Fruit fly (Drosophila melanogaster): Measurements from ENCODE around the gene Sgs3.

Sgs3 gene

DNA sequence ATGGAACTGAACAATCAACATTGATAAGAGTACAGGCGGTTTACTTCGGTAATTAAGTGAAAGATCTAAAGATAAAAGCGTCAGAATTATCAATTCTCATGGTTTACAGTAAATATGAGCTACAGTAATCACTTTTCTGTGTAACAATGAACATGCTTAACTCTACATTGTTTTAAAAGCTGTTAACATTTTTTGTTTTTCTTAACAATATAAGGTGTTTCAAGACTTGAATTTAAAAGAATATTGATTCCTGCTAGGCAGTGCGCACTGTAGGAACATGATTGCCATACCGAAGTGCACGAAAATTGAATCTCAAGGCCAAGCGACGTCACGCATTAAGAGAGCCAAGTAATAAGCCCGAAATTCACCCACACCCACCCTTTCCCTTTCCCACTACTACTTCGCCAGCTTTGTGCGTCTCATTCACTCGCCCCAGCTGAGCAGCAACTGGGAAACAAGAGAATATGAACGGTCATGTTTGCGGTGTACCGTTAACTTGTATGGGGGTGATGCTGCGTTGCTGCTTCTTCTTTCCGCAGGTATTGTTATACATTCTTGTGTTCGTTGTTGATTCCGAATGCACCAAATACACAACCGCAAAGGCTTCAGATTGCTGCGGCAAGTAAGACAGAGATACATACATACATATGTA is 20.7 kb upstream of the Sgs3 start (continued):
- TF ChIP-seq seq (GFP tag; IDR thresholded peaks at IDR 0.05) = 0 out of 2 replicates have a peak, but pooled peaks have one; percentile 16
- peak; percentile 15 for TF ChIP-seq chn (GFP tag; optimal IDR thresholded peaks at IDR 0.05)
- TF ChIP-seq amos (GFP tag; IDR thresholded peaks at IDR 0.05; ENCODE audit: partially characterized antibody) = no peak
- TF ChIP-seq stwl (tag; optimal IDR thresholded peaks at IDR 0.05) = no peak
- TF ChIP-seq lab (GFP tag; optimal IDR thresholded peaks at IDR 0.05) = peak; percentile 82
- TF ChIP-seq repo (GFP tag; optimal IDR thresholded peaks at IDR 0.05) = peak; percentile 17
- TF ChIP-seq Gsc (GFP tag; IDR thresholded peaks at IDR 0.05) = no peak
- TF ChIP-seq CG18476 (GFP tag; optimal IDR thresholded peaks at IDR 0.05) = no peak
- peak in 1 of 2 experiments; percentile 13 for TF ChIP-seq Hr78 (GFP tag; optimal IDR thresholded peaks at IDR 0.05)
- no peak for TF ChIP-seq Lhr (GFP tag; optimal IDR thresholded peaks at IDR 0.05)
- peak; percentile 42; the same call in 1 of the 3 replicates for TF ChIP-seq CG7357 (GFP tag; IDR thresholded peaks at IDR 0.05)
- no peak for TF ChIP-seq CG8765 (GFP tag; IDR thresholded peaks at IDR 0.05)
- TF ChIP-seq Mes4 (GFP tag; optimal IDR thresholded peaks at IDR 0.05) = no peak
- TF ChIP-seq CG9797 (GFP tag; optimal IDR thresholded peaks at IDR 0.05) = no peak
- TF ChIP-seq croc (GFP tag; conservative IDR thresholded peaks at IDR 0.05) = peak; percentile 43; the same call in 2 of the 3 replicates
- peak; percentile 25; the same call in 1 of the 2 replicates for TF ChIP-seq crol (GFP tag; IDR thresholded peaks at IDR 0.05)
- TF ChIP-seq CG6854 (GFP tag; optimal IDR thresholded peaks at IDR 0.05) = no peak
- TF ChIP-seq Fer2 (tag; optimal IDR thresholded peaks at IDR 0.05) = no peak
- TF ChIP-seq CG10959 (GFP tag; IDR thresholded peaks at IDR 0.05) = peak; percentile 37; the same call in 1 of the 2 replicates
- TF ChIP-seq CG11456 (GFP tag; IDR thresholded peaks at IDR 0.05) = no peak; the same call in 2 of the 3 replicates
- peak; percentile 85 for TF ChIP-seq CG2120 (GFP tag; optimal IDR thresholded peaks at IDR 0.05)
- peak; percentile 23 for TF ChIP-seq ERR (GFP tag; optimal IDR thresholded peaks at IDR 0.05)
- peak; percentile 72 for TF ChIP-seq CG18599 (GFP tag; optimal IDR thresholded peaks at IDR 0.05)
- TF ChIP-seq grau (tag; optimal IDR thresholded peaks at IDR 0.05) = peak; percentile 96
- no peak for TF ChIP-seq CG2129 (GFP tag; IDR thresholded peaks at IDR 0.05; ENCODE audit: partially characterized antibody)
- peak; percentile 42 for TF ChIP-seq Dek (tag; optimal IDR thresholded peaks at IDR 0.05)
- no peak for TF ChIP-seq CG42726 (GFP tag; IDR thresholded peaks at IDR 0.05; ENCODE audit: partially characterized antibody)
- TF ChIP-seq HLHmδ (GFP tag; optimal IDR thresholded peaks at IDR 0.05) = no peak
- TF ChIP-seq CrebB (tag; optimal IDR thresholded peaks at IDR 0.05) = peak; percentile 27
- TF ChIP-seq pita (GFP tag; optimal IDR thresholded peaks at IDR 0.05) = no peak
- no peak for TF ChIP-seq CG16813 (GFP tag; IDR thresholded peaks at IDR 0.05; ENCODE audit: partially characterized antibody)
- TF ChIP-seq CG13894 (tag; optimal IDR thresholded peaks at IDR 0.05) = no peak
- TF ChIP-seq NC2α (GFP tag; optimal IDR thresholded peaks at IDR 0.05) = no peak
- peak; percentile 60 for TF ChIP-seq vvl (GFP tag; IDR thresholded peaks at IDR 0.05)
- peak; percentile 25 for TF ChIP-seq Camta (GFP tag; optimal IDR thresholded peaks at IDR 0.05)
- peak; percentile 49 for TF ChIP-seq az2 (GFP tag; optimal IDR thresholded peaks at IDR 0.05)
- TF ChIP-seq CG8944 (GFP tag; optimal IDR thresholded peaks at IDR 0.05) = peak; percentile 23
- peak; percentile 42 for TF ChIP-seq eyg (GFP tag; optimal IDR thresholded peaks at IDR 0.05)
- TF ChIP-seq Xrp1 (GFP tag; IDR thresholded peaks at IDR 0.05) = peak; percentile 76
- peak; percentile 54; the same call in 1 of the 2 replicates for TF ChIP-seq CG11247 (GFP tag; IDR thresholded peaks at IDR 0.05)
- TF ChIP-seq jigr1 (GFP tag; IDR thresholded peaks at IDR 0.05) = no peak
- TF ChIP-seq CG9215 (GFP tag; IDR thresholded peaks at IDR 0.05) = no peak
- TF ChIP-seq Oli (tag; optimal IDR thresholded peaks at IDR 0.05) = peak; percentile 67
- TF ChIP-seq YL-1 (GFP tag; optimal IDR thresholded peaks at IDR 0.05) = no peak
- peak; percentile 63 for TF ChIP-seq Atf-2 (GFP tag; optimal IDR thresholded peaks at IDR 0.05)
- TF ChIP-seq CTCF (GFP tag; optimal IDR thresholded peaks at IDR 0.05) = no peak

All from whole organism, embryonic.